Worm (Caenorhabditis elegans) whole organism, late embryonic: ENCODE measurements around the gene ZK637.14.

Experiments used
- C38D4.7 ChIP-seq: fragments of 200-800 bp; sonication (Bioruptor generic); optimal IDR thresholded peaks from 2 replicates; lab custom pipeline; 2018; ENCODE audit warnings: mild to moderate bottlenecking, missing genetic modification characterization, moderate library complexity, missing compliant biosample characterization
- K09A11.1 ChIP-seq: sonication (generic microtip); optimal IDR thresholded peaks from 2 replicates; lab custom pipeline; 2017; ENCODE audit warnings: antibody characterized with exemption, mild to moderate bottlenecking, missing genetic modification characterization, missing compliant biosample characterization; ENCODE audit not compliant: insufficient read depth
- T23F11.4 ChIP-seq: fragments of 200-800 bp; sonication (Bioruptor generic); optimal IDR thresholded peaks from 2 replicates; lab custom pipeline; 2018; ENCODE audit warnings: mild to moderate bottlenecking, missing genetic modification characterization, missing compliant biosample characterization
- ahr-1 ChIP-seq: sonication (generic microtip); optimal IDR thresholded peaks from 2 replicates; lab custom pipeline; 2016; ENCODE audit warnings: missing genetic modification characterization, missing compliant biosample characterization
- ceh-14 ChIP-seq: sonication (generic microtip); optimal IDR thresholded peaks from 2 replicates; lab custom pipeline; 2016; ENCODE audit warnings: missing genotype, missing genetic modification characterization, missing compliant biosample characterization
- ceh-18 ChIP-seq: sonication (generic microtip); optimal IDR thresholded peaks from 2 replicates; lab custom pipeline; 2016; ENCODE audit warnings: missing genetic modification characterization, missing compliant biosample characterization
- ceh-24 ChIP-seq: sonication (generic microtip); optimal IDR thresholded peaks from 2 replicates; lab custom pipeline; 2016; ENCODE audit warnings: mild to moderate bottlenecking, missing genetic modification characterization, missing compliant biosample characterization
- ceh-30 ChIP-seq: fragments of 150-350 bp; optimal IDR thresholded peaks from 2 replicates; lab custom pipeline; 2014; ENCODE audit warnings: missing biosample characterization, missing genetic modification characterization
- ceh-31 ChIP-seq: sonication (generic microtip); optimal IDR thresholded peaks from 2 replicates; lab custom pipeline; 2016; ENCODE audit warnings: missing genetic modification characterization, missing compliant biosample characterization
- ceh-34 ChIP-seq: sonication (generic microtip); optimal IDR thresholded peaks from 2 replicates; lab custom pipeline; 2016; ENCODE audit warnings: mild to moderate bottlenecking, missing genetic modification characterization, missing compliant biosample characterization
- ceh-48 ChIP-seq: sonication (generic microtip); optimal IDR thresholded peaks from 2 replicates; lab custom pipeline; 2016; ENCODE audit warnings: missing genetic modification characterization, inconsistent platforms, missing compliant biosample characterization
- ceh-6 ChIP-seq: fragments of 200-800 bp; sonication (Bioruptor generic); optimal IDR thresholded peaks from 2 replicates; lab custom pipeline; 2018; ENCODE audit warnings: mild to moderate bottlenecking, missing genetic modification characterization, missing compliant biosample characterization
- ceh-9 ChIP-seq: sonication (generic microtip); optimal IDR thresholded peaks from 2 replicates; lab custom pipeline; 2016; ENCODE audit warnings: mild to moderate bottlenecking, missing genetic modification characterization, inconsistent platforms, missing compliant biosample characterization
- dmd-4 ChIP-seq: sonication (generic microtip); optimal IDR thresholded peaks from 2 replicates; lab custom pipeline; 2016; ENCODE audit warnings: borderline replicate concordance, missing genetic modification characterization, missing compliant biosample characterization
- dve-1 ChIP-seq: sonication (generic microtip); optimal IDR thresholded peaks from 2 replicates; lab custom pipeline; 2017; ENCODE audit warnings: antibody characterized with exemption, mild to moderate bottlenecking, missing genetic modification characterization, missing compliant biosample characterization
- elt-2 ChIP-seq: sonication (generic microtip); optimal IDR thresholded peaks from 2 replicates; lab custom pipeline; 2016; ENCODE audit warnings: missing genetic modification reagents, missing genetic modification characterization, missing compliant biosample characterization
- ets-4 ChIP-seq: sonication (generic microtip); optimal IDR thresholded peaks from 2 replicates; lab custom pipeline; 2016; ENCODE audit warnings: missing genetic modification characterization, missing compliant biosample characterization
- fkh-6 ChIP-seq: sonication (generic microtip); optimal IDR thresholded peaks from 2 replicates; lab custom pipeline; 2016; ENCODE audit warnings: missing genetic modification characterization, missing compliant biosample characterization
- gmeb-2 ChIP-seq: sonication (generic microtip); optimal IDR thresholded peaks from 2 replicates; lab custom pipeline; 2016; ENCODE audit warnings: missing genetic modification characterization, inconsistent platforms, missing compliant biosample characterization
- hlh-15 ChIP-seq: sonication (generic microtip); optimal IDR thresholded peaks from 2 replicates; lab custom pipeline; 2016; ENCODE audit warnings: missing genetic modification characterization, missing compliant biosample characterization
- hlh-6 ChIP-seq: sonication (generic microtip); optimal IDR thresholded peaks from 2 replicates; lab custom pipeline; 2016; ENCODE audit warnings: missing genotype, missing genetic modification characterization, missing compliant biosample characterization
- madf-2 ChIP-seq: sonication (generic microtip); optimal IDR thresholded peaks from 2 replicates; lab custom pipeline; 2017; ENCODE audit warnings: missing genetic modification characterization, missing compliant biosample characterization
- mec-3 ChIP-seq: sonication (generic microtip); optimal IDR thresholded peaks from 2 replicates; lab custom pipeline; 2016; ENCODE audit warnings: borderline replicate concordance, missing genetic modification characterization, missing compliant biosample characterization
- nhr-232 ChIP-seq: sonication (generic microtip); optimal IDR thresholded peaks from 2 replicates; lab custom pipeline; 2016; ENCODE audit warnings: missing genetic modification characterization, missing compliant biosample characterization
- odd-2 ChIP-seq: sonication (generic microtip); optimal IDR thresholded peaks from 2 replicates; lab custom pipeline; 2017; ENCODE audit warnings: antibody characterized with exemption, mild to moderate bottlenecking, missing genetic modification characterization, missing compliant biosample characterization
- pat-9 ChIP-seq: fragments of 200-800 bp; sonication (Bioruptor generic); optimal IDR thresholded peaks from 2 replicates; lab custom pipeline; 2018; ENCODE audit warnings: mild to moderate bottlenecking, missing genetic modification characterization, moderate library complexity, missing compliant biosample characterization
- pax-1 ChIP-seq: fragments of 150-350 bp; optimal IDR thresholded peaks from 2 replicates; lab custom pipeline; 2014; ENCODE audit warnings: missing biosample characterization, missing genetic modification characterization
- pha-2 ChIP-seq: sonication (generic microtip); optimal IDR thresholded peaks from 2 replicates; lab custom pipeline; 2017; ENCODE audit warnings: mild to moderate bottlenecking, missing genetic modification characterization, missing compliant biosample characterization
- pha-4 ChIP-seq: fragments of 150-350 bp; optimal IDR thresholded peaks from 2 replicates; lab custom pipeline; 2018; ENCODE audit warnings: missing biosample characterization, missing genetic modification reagents, missing genetic modification characterization
- pros-1 ChIP-seq: fragments of 150-350 bp; optimal IDR thresholded peaks from 2 replicates; lab custom pipeline; 2014; ENCODE audit warnings: missing biosample characterization, missing genetic modification reagents, missing genetic modification characterization
- ref-2 ChIP-seq: sonication (generic microtip); optimal IDR thresholded peaks from 2 replicates; lab custom pipeline; 2016; ENCODE audit warnings: missing genetic modification characterization, missing compliant biosample characterization
- rnt-1 ChIP-seq: sonication (generic microtip); optimal IDR thresholded peaks from 2 replicates; lab custom pipeline; 2016; ENCODE audit warnings: missing genetic modification characterization, missing compliant biosample characterization
- sdc-2 ChIP-seq: sonication (generic microtip); optimal IDR thresholded peaks from 2 replicates; lab custom pipeline; 2016; ENCODE audit warnings: missing genotype, missing genetic modification characterization, missing compliant biosample characterization
- tbx-2 ChIP-seq: sonication (generic microtip); optimal IDR thresholded peaks from 2 replicates; lab custom pipeline; 2016; ENCODE audit warnings: missing genetic modification characterization, missing compliant biosample characterization
- tbx-7 ChIP-seq: sonication (generic microtip); optimal IDR thresholded peaks from 2 replicates; lab custom pipeline; 2016; ENCODE audit warnings: missing genotype, missing genetic modification characterization, missing compliant biosample characterization
- unc-3 ChIP-seq, 2 experiments: fragments of 200-800 bp in 1 of 2; sonication (Bioruptor generic) in 1 of 2; sonication (generic microtip) in 1 of 2; conservative IDR thresholded peaks in 1 of 2; optimal IDR thresholded peaks in 1 of 2; 2 replicates each; pipeline versions ENCODE4 v1.3.6 to Lab custom; 2016 to 2022; ENCODE audit warnings: missing compliant biosample characterization in 2 of 2, missing genetic modification characterization in 2 of 2, missing genetic modification reagents in 1 of 2
- zip-5 ChIP-seq: sonication (generic microtip); optimal IDR thresholded peaks from 2 replicates; lab custom pipeline; 2016; ENCODE audit warnings: missing genetic modification characterization, missing compliant biosample characterization
- ztf-16 ChIP-seq: sonication (generic microtip); optimal IDR thresholded peaks from 2 replicates; lab custom pipeline; 2017; ENCODE audit warnings: missing genetic modification characterization, missing compliant biosample characterization

The ZK637.14 gene

ce11 chrIII:8937571-8937970 lies 48.6 kb upstream of the ZK637.14 start (continued):
- TF ChIP-seq pax-1 (tag; lab: Kevin White, UChicago) (no peak), tbx-2 (tag; lab: Kevin White, UChicago) (peak; percentile 93), ref-2 (tag; lab: Kevin White, UChicago) (peak; percentile 63), pha-4 (no peak), elt-2 (tag; lab: Kevin White, UChicago) (peak; percentile 95), T23F11.4 (peak; percentile 85), unc-3 (GFP tag; conservative IDR thresholded peaks at IDR 0.05; lab: Robert Waterston, UW) (peak; percentile 67), unc-3 (tag; optimal IDR thresholded peaks at IDR 0.05; lab: Kevin White, UChicago) (peak; percentile 85), ahr-1 (tag; lab: Kevin White, UChicago) (peak; percentile 81), ceh-14 (peak; percentile 91), gmeb-2 (tag; lab: Kevin White, UChicago) (peak; percentile 89), hlh-15 (tag; lab: Kevin White, UChicago) (peak; percentile 86), odd-2 (tag; lab: Kevin White, UChicago) (peak; percentile 78), ceh-48 (tag; lab: Kevin White, UChicago) (peak; percentile 82), ceh-30 (tag; lab: Kevin White, UChicago) (no peak), rnt-1 (peak; percentile 82), fkh-6 (tag; lab: Kevin White, UChicago) (peak; percentile 93), pha-2 (tag; lab: Kevin White, UChicago) (peak; percentile 89), ztf-16 (peak; percentile 92), dve-1 (tag; lab: Kevin White, UChicago) (peak; percentile 70), pros-1 (peak; percentile 3)

- no peak for TF ChIP-seq madf-2 (tag; lab: Kevin White, UChicago)
- no peak for TF ChIP-seq ceh-31
- TF ChIP-seq ref-2 (tag; lab: Kevin White, UChicago) = no peak
- TF ChIP-seq mec-3 (tag; lab: Kevin White, UChicago) = no peak
- TF ChIP-seq C38D4.7 (GFP tag; lab: Kevin White, UChicago) = no peak
- no peak for TF ChIP-seq ets-4
- no peak for TF ChIP-seq unc-3 (GFP tag; conservative IDR thresholded peaks at IDR 0.05; lab: Robert Waterston, UW)
- no peak for TF ChIP-seq unc-3 (tag; optimal IDR thresholded peaks at IDR 0.05; lab: Kevin White, UChicago)
- no peak for TF ChIP-seq ceh-18 (tag; lab: Kevin White, UChicago)
- TF ChIP-seq dmd-4 (tag; lab: Kevin White, UChicago) = no peak
- no peak for TF ChIP-seq ceh-34 (tag; lab: Kevin White, UChicago)
- no peak for TF ChIP-seq ceh-9 (tag; lab: Kevin White, UChicago)
- no peak for TF ChIP-seq ceh-6 (GFP tag; lab: Kevin White, UChicago)
- no peak for TF ChIP-seq ceh-24
- no peak for TF ChIP-seq ceh-48 (tag; lab: Kevin White, UChicago)
Observed at ce11 chrIII:8934378-8934777, 45.4 kb upstream of the ZK637.14 start.

ce11 chrIII:8933696-8934095 lies 44.7 kb upstream of the ZK637.14 start:
- TF ChIP-seq pros-1 = no peak
- no peak for TF ChIP-seq sdc-2
- no peak for TF ChIP-seq K09A11.1 (tag; lab: Kevin White, UChicago)
- TF ChIP-seq fkh-6 (tag; lab: Kevin White, UChicago) = no peak
- no peak for TF ChIP-seq hlh-6
- no peak for TF ChIP-seq zip-5 (tag; lab: Kevin White, UChicago)
- no peak for TF ChIP-seq tbx-7 (tag; lab: Kevin White, UChicago)
- TF ChIP-seq dve-1 (tag; lab: Kevin White, UChicago) = no peak

- TF ChIP-seq pat-9 (tag; lab: Kevin White, UChicago) = no peak
- TF ChIP-seq nhr-232 (tag; lab: Kevin White, UChicago) = no peak
- peak; percentile 26 for TF ChIP-seq ceh-34 (tag; lab: Kevin White, UChicago)
Observed at ce11 chrIII:8929723-8930122, 40.8 kb upstream of the ZK637.14 start, which contains the start of gene arrd-15. arrd-15 (plus strand) TSS chrIII:8930023.
